Worm (Caenorhabditis elegans) whole organism, early embryonic: Measurements from ENCODE around the gene srsx-38.

ENCODE experiments used
- ama-1 ChIP-seq: fragments of 150-350 bp; optimal IDR thresholded peaks from 2 replicates; lab custom pipeline; 2014
- sea-1 ChIP-seq: fragments of 200-800 bp; sonication (Bioruptor generic); conservative IDR thresholded peaks from 2 replicates; pipeline ENCODE4 v1.3.6; 2022; ENCODE audit warnings: missing genetic modification characterization, missing compliant biosample characterization
- tbx-11 ChIP-seq: fragments of 200-800 bp; sonication (Bioruptor generic); IDR thresholded peaks from 2 replicates; pipeline ENCODE4 v1.3.6; 2022; ENCODE audit warnings: missing genetic modification characterization, missing compliant biosample characterization
- tbx-37 ChIP-seq: fragments of 200-800 bp; sonication (Bioruptor generic); conservative IDR thresholded peaks from 2 replicates; pipeline ENCODE4 v1.3.6; 2022; ENCODE audit warnings: missing genetic modification reagents, missing genetic modification characterization, missing compliant biosample characterization
- tra-4 ChIP-seq: sonication (generic microtip); optimal IDR thresholded peaks from 2 replicates; lab custom pipeline; 2017; ENCODE audit warnings: missing genetic modification characterization, missing compliant biosample characterization

DNA sequence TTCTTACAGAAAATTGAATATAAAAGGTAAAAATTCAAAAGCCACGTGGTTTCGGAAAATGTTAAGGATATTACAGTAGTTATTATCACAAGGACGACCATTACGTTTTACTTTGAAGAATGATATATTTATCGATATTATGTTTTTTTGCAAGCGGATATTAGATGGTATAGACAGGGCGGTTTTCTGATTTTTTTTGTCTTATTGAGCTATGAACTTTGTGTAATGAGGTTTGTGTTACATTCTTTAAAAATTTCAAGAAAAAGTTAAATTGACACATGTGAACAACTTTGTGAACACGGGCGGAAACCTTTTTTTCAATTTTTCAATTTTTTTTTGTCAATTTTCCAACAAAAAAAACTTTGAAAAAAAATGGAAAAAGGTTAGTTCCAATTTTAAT lies 17.5 kb upstream of the srsx-38 start, which contains the start of gene srbc-50:
- no peak for TF ChIP-seq tra-4
- no peak for TF ChIP-seq sea-1 (GFP tag; lab: Robert Waterston, UW)
- no peak for TF ChIP-seq tbx-11 (GFP tag; lab: Robert Waterston, UW)
- TF ChIP-seq tbx-37 (GFP tag; lab: Robert Waterston, UW): no peak
- TF ChIP-seq ama-1 (lab: Kevin White, UChicago): no peak
